Worm (Caenorhabditis elegans) whole organism, L3 larva: ENCODE results near the gene lact-5.

Experiments used
- ZK546.5 ChIP-seq: sonication (generic microtip); optimal IDR thresholded peaks from 2 replicates; lab custom pipeline; 2017; ENCODE audit warnings: missing biosample characterization, missing genetic modification characterization
- aly-2 ChIP-seq: fragments of 150-350 bp; optimal IDR thresholded peaks from 2 replicates; lab custom pipeline; 2014; ENCODE audit warnings: missing biosample characterization, missing genetic modification characterization
- ama-1 ChIP-seq: fragments of 150-350 bp; optimal IDR thresholded peaks from 2 replicates; lab custom pipeline; 2018
- ceh-16 ChIP-seq: sonication (generic microtip); optimal IDR thresholded peaks from 2 replicates; lab custom pipeline; 2017; ENCODE audit warnings: missing biosample characterization, missing genetic modification characterization
- ceh-28 ChIP-seq: fragments of 150-350 bp; optimal IDR thresholded peaks from 2 replicates; lab custom pipeline; 2014; ENCODE audit warnings: missing biosample characterization, missing genetic modification reagents, missing genetic modification characterization
- ceh-82 ChIP-seq: fragments of 150-350 bp; optimal IDR thresholded peaks from 2 replicates; lab custom pipeline; 2014; ENCODE audit warnings: missing biosample characterization, missing genetic modification characterization
- daf-12 ChIP-seq: fragments of 150-350 bp; optimal IDR thresholded peaks from 2 replicates; lab custom pipeline; 2014; ENCODE audit warnings: missing biosample characterization, missing genetic modification reagents, missing genetic modification characterization
- egl-27 ChIP-seq: sonication (generic microtip); optimal IDR thresholded peaks from 4 replicates; lab custom pipeline; 2017; ENCODE audit warnings: missing biosample characterization, missing genetic modification reagents, missing genetic modification characterization
- elt-1 ChIP-seq: fragments of 150-350 bp; optimal IDR thresholded peaks from 2 replicates; lab custom pipeline; 2014; ENCODE audit warnings: missing biosample characterization, missing genetic modification characterization
- elt-2 ChIP-seq: sonication (generic microtip); optimal IDR thresholded peaks from 2 replicates; lab custom pipeline; 2016; ENCODE audit warnings: missing genetic modification reagents, mild to moderate bottlenecking, missing genetic modification characterization, missing compliant biosample characterization
- elt-3 ChIP-seq, 3 experiments: fragments of 150-350 bp in 1 of 3; sonication (generic microtip) in 2 of 3; optimal IDR thresholded peaks; 2 replicates in 2 of 3; 4 replicates in 1 of 3; lab custom pipeline; 2014 to 2017; ENCODE audit warnings: missing biosample characterization in 3 of 3, missing genetic modification characterization in 3 of 3
- fkh-2 ChIP-seq: fragments of 150-350 bp; optimal IDR thresholded peaks from 2 replicates; lab custom pipeline; 2014; ENCODE audit warnings: missing biosample characterization, missing genetic modification reagents, missing genetic modification characterization
- fos-1 ChIP-seq: fragments of 150-350 bp; optimal IDR thresholded peaks from 2 replicates; lab custom pipeline; 2014; ENCODE audit warnings: missing biosample characterization, missing genetic modification characterization
- hmg-11 ChIP-seq: sonication (generic microtip); optimal IDR thresholded peaks from 2 replicates; lab custom pipeline; 2016; ENCODE audit warnings: missing genetic modification characterization, missing compliant biosample characterization
- jun-1 ChIP-seq: fragments of 150-350 bp; optimal IDR thresholded peaks from 2 replicates; lab custom pipeline; 2014; ENCODE audit warnings: missing biosample characterization, missing genetic modification reagents, missing genetic modification characterization
- lin-15B ChIP-seq: fragments of 150-350 bp; optimal IDR thresholded peaks from 2 replicates; lab custom pipeline; 2014; ENCODE audit warnings: missing biosample characterization, missing genetic modification characterization
- lin-39 ChIP-seq: fragments of 150-350 bp; optimal IDR thresholded peaks from 2 replicates; lab custom pipeline; 2018; ENCODE audit warnings: missing biosample characterization, missing genetic modification reagents, missing genetic modification characterization
- lsy-12 ChIP-seq: sonication (generic microtip); optimal IDR thresholded peaks from 2 replicates; lab custom pipeline; 2016; ENCODE audit warnings: mild to moderate bottlenecking, missing genetic modification characterization, missing compliant biosample characterization
- mdl-1 ChIP-seq: fragments of 150-350 bp; optimal IDR thresholded peaks from 2 replicates; lab custom pipeline; 2014; ENCODE audit warnings: missing biosample characterization, missing genetic modification characterization
- mml-1 ChIP-seq: fragments of 150-350 bp; sonication (generic microtip); optimal IDR thresholded peaks from 3 replicates; lab custom pipeline; 2014; ENCODE audit warnings: missing biosample characterization, missing genetic modification characterization
- nfya-1 ChIP-seq: sonication (generic microtip); optimal IDR thresholded peaks from 2 replicates; lab custom pipeline; 2017; ENCODE audit warnings: missing genetic modification characterization, mild to moderate bottlenecking, missing compliant biosample characterization, antibody characterized with exemption, moderate library complexity; ENCODE audit not compliant: insufficient read depth
- nhr-11 ChIP-seq: fragments of 150-350 bp; optimal IDR thresholded peaks from 2 replicates; lab custom pipeline; 2014; ENCODE audit warnings: missing biosample characterization, missing genetic modification characterization
- nhr-12 ChIP-seq: fragments of 150-350 bp; optimal IDR thresholded peaks from 2 replicates; lab custom pipeline; 2014; ENCODE audit warnings: missing biosample characterization, missing genetic modification characterization
- nhr-23 ChIP-seq: fragments of 150-350 bp; optimal IDR thresholded peaks from 2 replicates; lab custom pipeline; 2014; ENCODE audit warnings: missing biosample characterization, missing genetic modification reagents, missing genetic modification characterization
- nhr-237 ChIP-seq: fragments of 150-350 bp; optimal IDR thresholded peaks from 2 replicates; lab custom pipeline; 2014; ENCODE audit warnings: missing biosample characterization, missing genetic modification characterization
- nhr-25 ChIP-seq: sonication (generic microtip); optimal IDR thresholded peaks from 2 replicates; lab custom pipeline; 2017; ENCODE audit warnings: missing biosample characterization, missing genetic modification characterization
- nhr-43 ChIP-seq: sonication (generic microtip); optimal IDR thresholded peaks from 2 replicates; lab custom pipeline; 2016; ENCODE audit warnings: mild to moderate bottlenecking, missing genetic modification characterization, missing compliant biosample characterization; ENCODE audit not compliant: poor library complexity, severe bottlenecking
- nhr-67 ChIP-seq: fragments of 150-350 bp; optimal IDR thresholded peaks from 2 replicates; lab custom pipeline; 2014; ENCODE audit warnings: missing biosample characterization, missing genetic modification characterization
- nhr-76 ChIP-seq: fragments of 150-350 bp; sonication (generic microtip); optimal IDR thresholded peaks from 5 replicates; lab custom pipeline; 2014; ENCODE audit warnings: missing biosample characterization, missing genetic modification characterization
- nhr-77 ChIP-seq: fragments of 150-350 bp; optimal IDR thresholded peaks from 2 replicates; lab custom pipeline; 2014; ENCODE audit warnings: missing biosample characterization, missing genetic modification characterization
- pha-4 ChIP-seq: fragments of 150-350 bp; optimal IDR thresholded peaks from 2 replicates; lab custom pipeline; 2014; ENCODE audit warnings: missing biosample characterization, missing genetic modification reagents, missing genetic modification characterization
- pqm-1 ChIP-seq: fragments of 150-350 bp; optimal IDR thresholded peaks from 2 replicates; lab custom pipeline; 2017; ENCODE audit warnings: missing biosample characterization, missing genetic modification characterization, inconsistent platforms
- sea-2 ChIP-seq: fragments of 150-350 bp; sonication (generic microtip); optimal IDR thresholded peaks from 4 replicates; lab custom pipeline; 2014; ENCODE audit warnings: missing biosample characterization, missing genetic modification reagents, missing genetic modification characterization
- skn-1 ChIP-seq: fragments of 150-350 bp; optimal IDR thresholded peaks from 2 replicates; lab custom pipeline; 2014; ENCODE audit warnings: missing biosample characterization, missing genetic modification characterization
- snpc-4 ChIP-seq: fragments of 150-350 bp; optimal IDR thresholded peaks from 2 replicates; lab custom pipeline; 2014; ENCODE audit warnings: missing biosample characterization, missing genetic modification characterization
- tbx-2 ChIP-seq: sonication (generic microtip); optimal IDR thresholded peaks from 2 replicates; lab custom pipeline; 2016; ENCODE audit warnings: mild to moderate bottlenecking, missing genetic modification characterization, missing compliant biosample characterization
- zag-1 ChIP-seq: fragments of 150-350 bp; optimal IDR thresholded peaks from 2 replicates; lab custom pipeline; 2014; ENCODE audit warnings: missing biosample characterization, missing genetic modification characterization
- ztf-11 ChIP-seq: fragments of 150-350 bp; optimal IDR thresholded peaks from 2 replicates; lab custom pipeline; 2014; ENCODE audit warnings: missing biosample characterization, missing genetic modification characterization
- ztf-4 ChIP-seq: fragments of 150-350 bp; optimal IDR thresholded peaks from 2 replicates; lab custom pipeline; 2014; ENCODE audit warnings: missing biosample characterization, missing genetic modification characterization

Gene lact-5

ce11 chrII:4795461-4795860 lies 26.1 kb downstream of the lact-5 start, which contains the start of gene C33F10.4:
C33F10.4 (plus strand) TSS chrII:4795761.
- TF ChIP-seq ZK546.5 (tag; lab: Kevin White, UChicago): no peak
- no peak for TF ChIP-seq nhr-77 (tag; lab: Kevin White, UChicago)
- TF ChIP-seq egl-27 (tag; lab: Kevin White, UChicago): no peak
- no peak for TF ChIP-seq mml-1 (tag; lab: Kevin White, UChicago)
- TF ChIP-seq skn-1 (tag; lab: Kevin White, UChicago): no peak
- no peak for TF ChIP-seq ceh-82 (tag; lab: Kevin White, UChicago)
- TF ChIP-seq lin-39 (tag; lab: Kevin White, UChicago): no peak
- no peak for TF ChIP-seq nhr-237 (tag; lab: Kevin White, UChicago)
- no peak for TF ChIP-seq sea-2 (GFP tag; lab: Kevin White, UChicago)
- no peak for TF ChIP-seq nhr-23
- TF ChIP-seq daf-12: no peak
- TF ChIP-seq pha-4 (tag; lab: Kevin White, UChicago): no peak
- TF ChIP-seq hmg-11 (tag; lab: Kevin White, UChicago): no peak

- TF ChIP-seq snpc-4 (tag; lab: Kevin White, UChicago) (no peak), nfya-1 (tag; lab: Kevin White, UChicago) (no peak), ceh-82 (tag; lab: Kevin White, UChicago) (no peak), pqm-1 (tag; lab: Kevin White, UChicago) (no peak), nhr-76 (tag; lab: Kevin White, UChicago) (no peak), ceh-28 (tag; lab: Kevin White, UChicago) (no peak), lin-15B (tag; lab: Kevin White, UChicago) (no peak), nhr-67 (tag; lab: Kevin White, UChicago) (no peak), nhr-25 (no peak), fos-1 (tag; lab: Kevin White, UChicago) (no peak), fkh-2 (tag; lab: Kevin White, UChicago) (no peak), lsy-12 (tag; lab: Kevin White, UChicago) (no peak), tbx-2 (tag; lab: Kevin White, UChicago) (no peak), sea-2 (GFP tag; lab: Kevin White, UChicago) (no peak), daf-12 (no peak), mml-1 (tag; lab: Kevin White, UChicago) (no peak), nhr-237 (tag; lab: Kevin White, UChicago) (no peak), ceh-16 (tag; lab: Kevin White, UChicago) (no peak), lin-39 (tag; lab: Kevin White, UChicago) (no peak)
- TF ChIP-seq, all 47 proteins: peak for 0
Measured at ce11 chrII:4793320-4793719, 28.2 kb downstream of the lact-5 start.

- TF ChIP-seq ztf-4 (no peak), fos-1 (tag; lab: Kevin White, UChicago) (no peak), hmg-11 (tag; lab: Kevin White, UChicago) (peak; percentile 17), ama-1 (no peak), pha-4 (tag; lab: Kevin White, UChicago) (peak; percentile 51), daf-12 (no peak), fkh-2 (tag; lab: Kevin White, UChicago) (no peak), ztf-11 (no peak), lin-15B (tag; lab: Kevin White, UChicago) (peak; percentile 36), ceh-16 (tag; lab: Kevin White, UChicago) (no peak), lsy-12 (tag; lab: Kevin White, UChicago) (peak; percentile 59), nhr-43 (tag; lab: Kevin White, UChicago) (peak; percentile 87), elt-1 (tag; lab: Kevin White, UChicago) (no peak), nfya-1 (tag; lab: Kevin White, UChicago) (peak; percentile 61), mdl-1 (no peak), zag-1 (tag; lab: Kevin White, UChicago) (no peak), elt-2 (tag; lab: Kevin White, UChicago) (peak; percentile 45), nhr-25 (no peak), nhr-23 (peak; percentile 45)
Measured at ce11 chrII:4791272-4791671, 30.3 kb downstream of the lact-5 start, which contains the start of gene F26G1.1. F26G1.1 (plus strand) TSS chrII:4791618.

ce11 chrII:4790687-4791086 lies 30.9 kb downstream of the lact-5 start:
- TF ChIP-seq ceh-16 (tag; lab: Kevin White, UChicago) (no peak), snpc-4 (tag; lab: Kevin White, UChicago) (no peak), aly-2 (tag; lab: Kevin White, UChicago) (no peak), nhr-67 (tag; lab: Kevin White, UChicago) (no peak), lin-39 (tag; lab: Kevin White, UChicago) (no peak), nhr-237 (tag; lab: Kevin White, UChicago) (no peak), ceh-82 (tag; lab: Kevin White, UChicago) (no peak), nhr-11 (no peak), nhr-43 (tag; lab: Kevin White, UChicago) (no peak), fos-1 (tag; lab: Kevin White, UChicago) (no peak), nhr-25 (no peak), jun-1 (tag; lab: Kevin White, UChicago) (no peak), ztf-4 (no peak), nhr-12 (tag; lab: Kevin White, UChicago) (no peak), ztf-11 (no peak), egl-27 (tag; lab: Kevin White, UChicago) (no peak), elt-3 (tag; optimal IDR thresholded peaks at IDR 0.05; lab: Kevin White, UChicago) (no peak)
- TF ChIP-seq, all 47 proteins: peak for 0
